Worm (Caenorhabditis elegans) whole organism, late embryonic: ENCODE results near the gene K08E5.5.
A peak's percentile ranks its signal among the peaks of the same experiment; 100 is the strongest.

Experiments used
- K02D7.2 ChIP-seq: sonication (generic microtip); optimal IDR thresholded peaks from 2 replicates; lab custom pipeline; 2017; ENCODE audit warnings: mild to moderate bottlenecking, missing genetic modification characterization, missing compliant biosample characterization
- K09A11.1 ChIP-seq: sonication (generic microtip); optimal IDR thresholded peaks from 2 replicates; lab custom pipeline; 2017; ENCODE audit warnings: antibody characterized with exemption, mild to moderate bottlenecking, missing genetic modification characterization, missing compliant biosample characterization; ENCODE audit not compliant: insufficient read depth
- T23F11.4 ChIP-seq: fragments of 200-800 bp; sonication (Bioruptor generic); optimal IDR thresholded peaks from 2 replicates; lab custom pipeline; 2018; ENCODE audit warnings: mild to moderate bottlenecking, missing genetic modification characterization, missing compliant biosample characterization
- Y22D7AL.16 ChIP-seq: sonication (generic microtip); optimal IDR thresholded peaks from 2 replicates; lab custom pipeline; 2016; ENCODE audit warnings: missing genetic modification characterization, missing compliant biosample characterization
- ama-1 ChIP-seq: fragments of 150-350 bp; optimal IDR thresholded peaks from 2 replicates; lab custom pipeline; 2014
- ceh-14 ChIP-seq: sonication (generic microtip); optimal IDR thresholded peaks from 2 replicates; lab custom pipeline; 2016; ENCODE audit warnings: missing genotype, missing genetic modification characterization, missing compliant biosample characterization
- ceh-18 ChIP-seq: sonication (generic microtip); optimal IDR thresholded peaks from 2 replicates; lab custom pipeline; 2016; ENCODE audit warnings: missing genetic modification characterization, missing compliant biosample characterization
- ceh-19 ChIP-seq: fragments of 200-800 bp; sonication (Bioruptor generic); optimal IDR thresholded peaks from 2 replicates; lab custom pipeline; 2018; ENCODE audit warnings: mild to moderate bottlenecking, missing genetic modification characterization, missing compliant biosample characterization
- ceh-2 ChIP-seq: sonication (generic microtip); optimal IDR thresholded peaks from 2 replicates; lab custom pipeline; 2016; ENCODE audit warnings: missing genotype, missing genetic modification characterization, missing compliant biosample characterization
- ceh-22 ChIP-seq: sonication (generic microtip); optimal IDR thresholded peaks from 2 replicates; lab custom pipeline; 2017; ENCODE audit warnings: missing biosample characterization, missing genetic modification characterization
- ceh-24 ChIP-seq: sonication (generic microtip); optimal IDR thresholded peaks from 2 replicates; lab custom pipeline; 2016; ENCODE audit warnings: mild to moderate bottlenecking, missing genetic modification characterization, missing compliant biosample characterization
- ceh-31 ChIP-seq: sonication (generic microtip); optimal IDR thresholded peaks from 2 replicates; lab custom pipeline; 2016; ENCODE audit warnings: missing genetic modification characterization, missing compliant biosample characterization
- ceh-34 ChIP-seq: sonication (generic microtip); optimal IDR thresholded peaks from 2 replicates; lab custom pipeline; 2016; ENCODE audit warnings: mild to moderate bottlenecking, missing genetic modification characterization, missing compliant biosample characterization
- ceh-48 ChIP-seq: sonication (generic microtip); optimal IDR thresholded peaks from 2 replicates; lab custom pipeline; 2016; ENCODE audit warnings: missing genetic modification characterization, inconsistent platforms, missing compliant biosample characterization
- ceh-9 ChIP-seq: sonication (generic microtip); optimal IDR thresholded peaks from 2 replicates; lab custom pipeline; 2016; ENCODE audit warnings: mild to moderate bottlenecking, missing genetic modification characterization, inconsistent platforms, missing compliant biosample characterization
- che-1 ChIP-seq: sonication (generic microtip); optimal IDR thresholded peaks from 2 replicates; lab custom pipeline; 2016; ENCODE audit warnings: mild to moderate bottlenecking, missing genetic modification characterization, missing compliant biosample characterization
- dve-1 ChIP-seq: sonication (generic microtip); optimal IDR thresholded peaks from 2 replicates; lab custom pipeline; 2017; ENCODE audit warnings: antibody characterized with exemption, mild to moderate bottlenecking, missing genetic modification characterization, missing compliant biosample characterization
- ets-4 ChIP-seq: sonication (generic microtip); optimal IDR thresholded peaks from 2 replicates; lab custom pipeline; 2016; ENCODE audit warnings: missing genetic modification characterization, missing compliant biosample characterization
- fax-1 ChIP-seq: sonication (generic microtip); optimal IDR thresholded peaks from 2 replicates; lab custom pipeline; 2016; ENCODE audit warnings: missing genotype, missing genetic modification characterization, missing compliant biosample characterization
- hlh-15 ChIP-seq: sonication (generic microtip); optimal IDR thresholded peaks from 2 replicates; lab custom pipeline; 2016; ENCODE audit warnings: missing genetic modification characterization, missing compliant biosample characterization
- hlh-30 ChIP-seq: sonication (generic microtip); optimal IDR thresholded peaks from 2 replicates; lab custom pipeline; 2017; ENCODE audit warnings: antibody characterized with exemption, missing genetic modification characterization, missing compliant biosample characterization; ENCODE audit not compliant: insufficient read depth
- hlh-8 ChIP-seq: sonication (generic microtip); optimal IDR thresholded peaks from 2 replicates; lab custom pipeline; 2016; ENCODE audit warnings: missing genotype, missing genetic modification characterization, missing compliant biosample characterization
- lin-11 ChIP-seq: fragments of 200-800 bp; sonication (Bioruptor generic); optimal IDR thresholded peaks from 2 replicates; lab custom pipeline; 2018; ENCODE audit warnings: mild to moderate bottlenecking, missing genetic modification characterization, missing compliant biosample characterization
- madf-2 ChIP-seq: sonication (generic microtip); optimal IDR thresholded peaks from 2 replicates; lab custom pipeline; 2017; ENCODE audit warnings: missing genetic modification characterization, missing compliant biosample characterization
- nfya-1 ChIP-seq: sonication (generic microtip); optimal IDR thresholded peaks from 2 replicates; lab custom pipeline; 2017; ENCODE audit warnings: missing genetic modification characterization, mild to moderate bottlenecking, missing compliant biosample characterization, antibody characterized with exemption, moderate library complexity
- nhr-11 ChIP-seq: fragments of 150-350 bp; optimal IDR thresholded peaks from 2 replicates; lab custom pipeline; 2014; ENCODE audit warnings: missing biosample characterization, missing genetic modification characterization
- nhr-232 ChIP-seq: sonication (generic microtip); optimal IDR thresholded peaks from 2 replicates; lab custom pipeline; 2016; ENCODE audit warnings: missing genetic modification characterization, missing compliant biosample characterization
- npax-4 ChIP-seq: sonication (generic microtip); optimal IDR thresholded peaks from 2 replicates; lab custom pipeline; 2016; ENCODE audit warnings: missing genetic modification characterization, missing compliant biosample characterization
- odd-2 ChIP-seq: sonication (generic microtip); optimal IDR thresholded peaks from 2 replicates; lab custom pipeline; 2017; ENCODE audit warnings: antibody characterized with exemption, mild to moderate bottlenecking, missing genetic modification characterization, missing compliant biosample characterization
- pag-3 ChIP-seq: sonication (generic microtip); optimal IDR thresholded peaks from 2 replicates; lab custom pipeline; 2016; ENCODE audit warnings: missing compliant biosample characterization, missing genetic modification characterization, borderline replicate concordance
- pha-4 ChIP-seq: fragments of 150-350 bp; optimal IDR thresholded peaks from 2 replicates; lab custom pipeline; 2018; ENCODE audit warnings: missing biosample characterization, missing genetic modification reagents, missing genetic modification characterization
- pqm-1 ChIP-seq: sonication (generic microtip); optimal IDR thresholded peaks from 2 replicates; lab custom pipeline; 2016; ENCODE audit warnings: missing genetic modification characterization, missing compliant biosample characterization
- pros-1 ChIP-seq: fragments of 150-350 bp; optimal IDR thresholded peaks from 2 replicates; lab custom pipeline; 2014; ENCODE audit warnings: missing biosample characterization, missing genetic modification reagents, missing genetic modification characterization
- sox-2 ChIP-seq: fragments of 200-800 bp; sonication (Bioruptor generic); IDR thresholded peaks from 2 replicates; pipeline ENCODE4 v1.3.6; 2022; ENCODE audit warnings: missing genetic modification reagents, missing genetic modification characterization, missing compliant biosample characterization
- syd-9 ChIP-seq: sonication (generic microtip); optimal IDR thresholded peaks from 2 replicates; lab custom pipeline; 2016; ENCODE audit warnings: mild to moderate bottlenecking, missing genetic modification characterization, moderate library complexity, missing compliant biosample characterization
- tbx-7 ChIP-seq: sonication (generic microtip); optimal IDR thresholded peaks from 2 replicates; lab custom pipeline; 2016; ENCODE audit warnings: missing genotype, missing genetic modification characterization, missing compliant biosample characterization
- unc-42 ChIP-seq: sonication (generic microtip); optimal IDR thresholded peaks from 2 replicates; lab custom pipeline; 2016; ENCODE audit warnings: missing genotype, missing genetic modification characterization, missing compliant biosample characterization
- unc-86 ChIP-seq: sonication (generic microtip); optimal IDR thresholded peaks from 2 replicates; lab custom pipeline; 2016; ENCODE audit warnings: missing genetic modification characterization, missing compliant biosample characterization
- zip-5 ChIP-seq: sonication (generic microtip); optimal IDR thresholded peaks from 2 replicates; lab custom pipeline; 2016; ENCODE audit warnings: missing genetic modification characterization, missing compliant biosample characterization

K08E5.5 gene

ce11 chrIII:10123586-10124233 is 36.6 kb downstream of the K08E5.5 start, which contains the start of gene ttll-4 (continued):
- peak; percentile 12 for TF ChIP-seq pqm-1 (tag; lab: Kevin White, UChicago)
- no peak for TF ChIP-seq ceh-9 (tag; lab: Kevin White, UChicago)
- peak; percentile 85 for TF ChIP-seq ceh-2 (tag; lab: Kevin White, UChicago)
- TF ChIP-seq ets-4 (tag; lab: Kevin White, UChicago), result peak; percentile 63
- TF ChIP-seq K09A11.1 (tag; lab: Kevin White, UChicago), result no peak
- TF ChIP-seq pag-3 (tag; lab: Kevin White, UChicago), result peak; percentile 78
- no peak for TF ChIP-seq pros-1 (tag; lab: Kevin White, UChicago)
- no peak for TF ChIP-seq npax-4 (tag; lab: Kevin White, UChicago)
- TF ChIP-seq hlh-30 (tag; lab: Kevin White, UChicago), result no peak
- TF ChIP-seq dve-1 (tag; lab: Kevin White, UChicago), result no peak
- TF ChIP-seq hlh-15 (tag; lab: Kevin White, UChicago), result no peak
- peak; percentile 27 for TF ChIP-seq madf-2
- no peak for TF ChIP-seq nhr-11 (tag; lab: Kevin White, UChicago)
- TF ChIP-seq ama-1 (lab: Kevin White, UChicago), result no peak
- no peak for TF ChIP-seq ceh-22
- TF ChIP-seq ceh-31 (tag; lab: Kevin White, UChicago), result peak; percentile 96
- TF ChIP-seq syd-9, result peak; percentile 6

ce11 chrIII:10120076-10120831 is 40.0 kb downstream of the K08E5.5 start, which contains the start of the genes gtf-2H3 and ham-3:
gtf-2H3 (minus strand) TSS chrIII:10120148.
ham-3 (plus strand) TSS chrIII:10120781.
- TF ChIP-seq unc-86 (tag; lab: Kevin White, UChicago) (no peak), hlh-8 (tag; lab: Kevin White, UChicago) (no peak), odd-2 (tag; lab: Kevin White, UChicago) (no peak), ceh-48 (tag; lab: Kevin White, UChicago) (peak; percentile 90), pha-4 (no peak), fax-1 (no peak), npax-4 (tag; lab: Kevin White, UChicago) (no peak), zip-5 (tag; lab: Kevin White, UChicago) (no peak), syd-9 (no peak), ceh-31 (tag; lab: Kevin White, UChicago) (peak; percentile 28), T23F11.4 (GFP tag; lab: Kevin White, UChicago) (no peak), nfya-1 (no peak), unc-42 (tag; lab: Kevin White, UChicago) (peak; percentile 16), tbx-7 (tag; lab: Kevin White, UChicago) (no peak), K02D7.2 (tag; lab: Kevin White, UChicago) (no peak), ceh-14 (tag; lab: Kevin White, UChicago) (no peak), nhr-232 (tag; lab: Kevin White, UChicago) (no peak), sox-2 (GFP tag; lab: Robert Waterston, UW) (no peak), che-1 (tag; lab: Kevin White, UChicago) (no peak), lin-11 (tag; lab: Kevin White, UChicago) (no peak), ceh-19 (GFP tag; lab: Kevin White, UChicago) (no peak), ceh-34 (no peak), dve-1 (tag; lab: Kevin White, UChicago) (no peak), Y22D7AL.16 (no peak), ceh-18 (tag; lab: Kevin White, UChicago) (no peak), ceh-24 (tag; lab: Kevin White, UChicago) (no peak)
- TF ChIP-seq, all 69 proteins: peak for 3
